Worm (Caenorhabditis elegans): ENCODE measurements around the gene Y62F5A.10.

DNA sequence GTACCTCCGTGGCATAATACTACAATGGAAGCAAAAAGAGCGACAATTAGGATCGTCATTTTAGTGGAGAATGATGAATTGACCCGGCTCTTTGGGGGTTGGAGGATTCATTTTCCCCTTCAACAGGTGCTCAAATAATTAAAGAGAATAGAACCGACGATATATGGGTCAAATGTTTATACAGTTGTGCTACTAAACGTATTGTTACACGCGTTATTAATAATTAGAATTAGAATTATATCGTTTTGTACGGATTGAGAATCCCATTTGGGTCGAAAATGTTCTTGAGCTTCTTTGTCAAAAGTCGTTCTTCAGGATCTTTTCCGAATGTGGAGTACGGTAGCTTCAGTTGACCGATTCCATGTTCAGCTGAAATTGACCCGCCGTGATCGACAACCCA, 17.3 kb downstream of the Y62F5A.10 start, which contains the start of gene Y62F5A.9:
- TF ChIP-seq hmg-11 (tag; optimal IDR thresholded peaks at IDR 0.05): no peak
- no peak for TF ChIP-seq ZK546.5 (tag; optimal IDR thresholded peaks at IDR 0.05)
- no peak for TF ChIP-seq ztf-11 (tag; optimal IDR thresholded peaks at IDR 0.05)
- TF ChIP-seq ceh-16 (tag; optimal IDR thresholded peaks at IDR 0.05): no peak
- no peak for TF ChIP-seq R02D3.7 (tag; optimal IDR thresholded peaks at IDR 0.05)
- no peak for TF ChIP-seq nhr-11 (tag; optimal IDR thresholded peaks at IDR 0.05)
- no peak for TF ChIP-seq jun-1 (tag; optimal IDR thresholded peaks at IDR 0.05)
- no peak for TF ChIP-seq lin-39 (tag; optimal IDR thresholded peaks at IDR 0.05)
- no peak for TF ChIP-seq aly-2 (tag; optimal IDR thresholded peaks at IDR 0.05)
- no peak for TF ChIP-seq sea-2 (GFP tag; optimal IDR thresholded peaks at IDR 0.05)
- TF ChIP-seq pha-4 (tag; optimal IDR thresholded peaks at IDR 0.05): no peak
- TF ChIP-seq zag-1 (tag; optimal IDR thresholded peaks at IDR 0.05): no peak
- no peak for TF ChIP-seq mdl-1 (tag; optimal IDR thresholded peaks at IDR 0.05)
- TF ChIP-seq nhr-43 (tag; optimal IDR thresholded peaks at IDR 0.05; ENCODE audit: poor library complexity, severe bottlenecking): no peak

Data from whole organism, L3 larva.